Fruit fly (Drosophila melanogaster) whole organism, embryonic: ENCODE measurements around the gene CG6693.

Experiments
- Atf-2 ChIP-seq: fragments of 200-800 bp; sonication (Bioruptor generic); optimal IDR thresholded peaks from 2 replicates; lab custom pipeline; 2016; ENCODE audit warnings: missing biosample characterization, missing genetic modification characterization
- Bdp1 ChIP-seq: fragments of 200-800 bp; sonication (Bioruptor generic); optimal IDR thresholded peaks from 3 replicates; lab custom pipeline; 2016; ENCODE audit warnings: missing biosample characterization, missing genetic modification characterization
- CG10147 ChIP-seq: fragments of 200-800 bp; sonication (Bioruptor generic); optimal IDR thresholded peaks from 2 replicates; lab custom pipeline; 2019; ENCODE audit warnings: missing biosample characterization, mild to moderate bottlenecking, missing genetic modification characterization, moderate library complexity
- CG11504 ChIP-seq: fragments of 200-800 bp; sonication (Bioruptor generic); optimal IDR thresholded peaks from 3 replicates; lab custom pipeline; 2019; ENCODE audit warnings: missing biosample characterization, mild to moderate bottlenecking, missing genetic modification characterization, moderate library complexity
- CG15269 ChIP-seq: fragments of 200-800 bp; sonication (Bioruptor generic); optimal IDR thresholded peaks from 2 replicates; lab custom pipeline; 2018; ENCODE audit warnings: missing biosample characterization, mild to moderate bottlenecking, missing genetic modification characterization, moderate library complexity
- CG15479 ChIP-seq: fragments of 200-800 bp; sonication (Bioruptor generic); optimal IDR thresholded peaks from 3 replicates; lab custom pipeline; 2019; ENCODE audit warnings: missing biosample characterization, mild to moderate bottlenecking, missing genetic modification characterization, moderate library complexity
- CG16815 ChIP-seq: fragments of 200-800 bp; sonication (Bioruptor generic); optimal IDR thresholded peaks from 3 replicates; lab custom pipeline; 2017; ENCODE audit warnings: missing biosample characterization, mild to moderate bottlenecking, missing genetic modification characterization
- CG17568 ChIP-seq: fragments of 200-800 bp; sonication (Bioruptor generic); optimal IDR thresholded peaks from 2 replicates; lab custom pipeline; 2018; ENCODE audit warnings: missing biosample characterization, mild to moderate bottlenecking, missing genetic modification characterization, moderate library complexity
- CG18599 ChIP-seq: fragments of 200-800 bp; sonication (Bioruptor generic); optimal IDR thresholded peaks from 3 replicates; lab custom pipeline; 2017; ENCODE audit warnings: missing biosample characterization, missing genetic modification characterization, mild to moderate bottlenecking, moderate library complexity, missing genetic modification reagents
- CG2678 ChIP-seq: fragments of 200-800 bp; sonication (Bioruptor generic); optimal IDR thresholded peaks from 3 replicates; lab custom pipeline; 2019; ENCODE audit warnings: missing biosample characterization, mild to moderate bottlenecking, missing genetic modification characterization, moderate library complexity
- CG3163 ChIP-seq: fragments of 200-800 bp; sonication (Bioruptor generic); optimal IDR thresholded peaks from 3 replicates; lab custom pipeline; 2016; ENCODE audit warnings: missing biosample characterization, missing genetic modification characterization
- CG32532 ChIP-seq: fragments of 200-800 bp; sonication (Bioruptor generic); IDR thresholded peaks from 2 replicates; pipeline ENCODE4 v1.3.6; 2022; ENCODE audit warnings: missing biosample characterization, missing genetic modification characterization
- CG34376 ChIP-seq: fragments of 200-800 bp; sonication (Bioruptor generic); optimal IDR thresholded peaks from 2 replicates; lab custom pipeline; 2018; ENCODE audit warnings: missing biosample characterization, mild to moderate bottlenecking, missing genetic modification characterization
- CG4730 ChIP-seq: fragments of 200-800 bp; sonication (Bioruptor generic); IDR thresholded peaks from 2 replicates; pipeline ENCODE4 v1.3.6; 2022; ENCODE audit warnings: missing biosample characterization, missing genetic modification characterization
- CrebB ChIP-seq: fragments of 200-800 bp; sonication (Bioruptor generic); optimal IDR thresholded peaks from 3 replicates; lab custom pipeline; 2018; ENCODE audit warnings: missing biosample characterization, mild to moderate bottlenecking, missing genetic modification characterization
- D19A ChIP-seq: fragments of 200-800 bp; optimal IDR thresholded peaks from 3 replicates; lab custom pipeline; 2019; ENCODE audit warnings: missing biosample characterization, mild to moderate bottlenecking, missing genetic modification characterization, moderate library complexity
- Doc3 ChIP-seq: fragments of 200-800 bp; sonication (Bioruptor generic); IDR thresholded peaks from 3 replicates; pipeline ENCODE4 v1.3.6; 2022; ENCODE audit warnings: missing biosample characterization, missing genetic modification characterization; ENCODE audit not compliant: partially characterized antibody
- GATAe ChIP-seq: fragments of 200-800 bp; sonication (Bioruptor generic); conservative IDR thresholded peaks from 2 replicates; pipeline ENCODE4 v1.3.6; 2022; ENCODE audit warnings: missing biosample characterization, missing genetic modification characterization
- Hand ChIP-seq: fragments of 200-800 bp; sonication (Bioruptor generic); optimal IDR thresholded peaks from 2 replicates; lab custom pipeline; 2017; ENCODE audit warnings: mild to moderate bottlenecking, missing biosample characterization, missing genetic modification reagents, missing genetic modification characterization
- HmgD ChIP-seq: fragments of 200-800 bp; sonication (Bioruptor generic); optimal IDR thresholded peaks from 3 replicates; lab custom pipeline; 2016; ENCODE audit warnings: missing biosample characterization, missing genetic modification characterization
- Hr51 ChIP-seq, 2 experiments: fragments of 200-800 bp; sonication (Bioruptor generic); optimal IDR thresholded peaks; 2 replicates in 1 of 2; 3 replicates in 1 of 2; lab custom pipeline; 2016 to 2018; ENCODE audit warnings: missing biosample characterization in 2 of 2, missing genetic modification characterization in 2 of 2, mild to moderate bottlenecking in 1 of 2, moderate library complexity in 1 of 2
- Jarid2 ChIP-seq: fragments of 200-800 bp; sonication (Bioruptor generic); optimal IDR thresholded peaks from 3 replicates; lab custom pipeline; 2017; ENCODE audit warnings: mild to moderate bottlenecking, missing biosample characterization, missing genetic modification reagents, missing genetic modification characterization
- Max ChIP-seq: fragments of 200-800 bp; sonication (Bioruptor generic); optimal IDR thresholded peaks from 2 replicates; lab custom pipeline; 2016; ENCODE audit warnings: missing biosample characterization, mild to moderate bottlenecking, missing genetic modification characterization
- Nf-YB ChIP-seq: fragments of 200-800 bp; sonication (Bioruptor generic); optimal IDR thresholded peaks from 3 replicates; lab custom pipeline; 2019; ENCODE audit warnings: missing biosample characterization, mild to moderate bottlenecking, missing genetic modification characterization, moderate library complexity
- PHDP ChIP-seq: fragments of 200-800 bp; sonication (Bioruptor generic); optimal IDR thresholded peaks from 3 replicates; lab custom pipeline; 2018; ENCODE audit warnings: missing biosample characterization, mild to moderate bottlenecking, missing genetic modification characterization, moderate library complexity
- Pdp1 ChIP-seq, 2 experiments: fragments of 200-800 bp; sonication (Bioruptor generic); optimal IDR thresholded peaks; 3 replicates each; lab custom pipeline; 2016; ENCODE audit warnings: missing biosample characterization in 2 of 2, missing genetic modification characterization in 2 of 2, mild to moderate bottlenecking in 1 of 2, moderate library complexity in 1 of 2
- Trl ChIP-seq, 3 experiments: fragments of >200 bp in 2 of 3; fragments of 200-800 bp in 1 of 3; sonication (Bioruptor generic) in 1 of 3; optimal IDR thresholded peaks; 2 replicates in 1 of 3; 3 replicates in 2 of 3; lab custom pipeline; 2016 to 2017; ENCODE audit warnings: missing biosample characterization in 1 of 3, missing genetic modification characterization in 1 of 3
- Vsx1 ChIP-seq: fragments of 200-800 bp; sonication (Bioruptor generic); optimal IDR thresholded peaks from 2 replicates; lab custom pipeline; 2017; ENCODE audit warnings: missing biosample characterization, mild to moderate bottlenecking, missing genetic modification characterization, missing genetic modification reagents
- cato ChIP-seq: fragments of 200-800 bp; sonication (Bioruptor generic); optimal IDR thresholded peaks from 2 replicates; lab custom pipeline; 2016; ENCODE audit warnings: missing biosample characterization, missing genetic modification characterization, borderline replicate concordance
- chinmo ChIP-seq: fragments of 200-800 bp; sonication (Bioruptor generic); IDR thresholded peaks from 4 replicates; pipeline ENCODE4 v1.3.6; 2022; ENCODE audit warnings: missing biosample characterization, missing genetic modification characterization; ENCODE audit not compliant: partially characterized antibody
- chn ChIP-seq: fragments of 200-800 bp; sonication (Bioruptor generic); optimal IDR thresholded peaks from 2 replicates; lab custom pipeline; 2016; ENCODE audit warnings: missing biosample characterization, missing genetic modification characterization
- croc ChIP-seq: fragments of 200-800 bp; sonication (Bioruptor generic); conservative IDR thresholded peaks from 3 replicates; pipeline ENCODE4 v1.3.6; 2022; ENCODE audit warnings: missing biosample characterization, missing genetic modification characterization
- exex ChIP-seq: fragments of 200-800 bp; sonication (Bioruptor generic); optimal IDR thresholded peaks from 4 replicates; lab custom pipeline; 2018; ENCODE audit warnings: missing biosample characterization, mild to moderate bottlenecking, missing genetic modification characterization, moderate library complexity
- ftz-f1 ChIP-seq: fragments of 200-800 bp; sonication (Bioruptor generic); optimal IDR thresholded peaks from 2 replicates; lab custom pipeline; 2016; ENCODE audit warnings: missing biosample characterization, missing genetic modification characterization
- fu2 ChIP-seq: fragments of 200-800 bp; sonication (Bioruptor generic); optimal IDR thresholded peaks from 2 replicates; lab custom pipeline; 2016; ENCODE audit warnings: missing biosample characterization, missing genetic modification characterization
- grn ChIP-seq: fragments of 200-800 bp; sonication (Bioruptor generic); optimal IDR thresholded peaks from 3 replicates; lab custom pipeline; 2017; ENCODE audit warnings: missing biosample characterization, missing genetic modification characterization
- lab ChIP-seq: fragments of 200-800 bp; sonication (Bioruptor generic); optimal IDR thresholded peaks from 3 replicates; lab custom pipeline; 2017; ENCODE audit warnings: missing biosample characterization, missing genetic modification characterization, mild to moderate bottlenecking, moderate library complexity, missing genetic modification reagents
- mirr ChIP-seq: fragments of 200-800 bp; sonication (Bioruptor generic); optimal IDR thresholded peaks from 3 replicates; lab custom pipeline; 2018; ENCODE audit warnings: missing biosample characterization, mild to moderate bottlenecking, missing genetic modification characterization
- otp ChIP-seq: fragments of 200-800 bp; sonication (Bioruptor generic); IDR thresholded peaks from 3 replicates; pipeline ENCODE4, ENCODE4 v1.3.6; 2022; ENCODE audit warnings: missing biosample characterization, missing genetic modification characterization
- sd ChIP-seq: fragments of 200-800 bp; sonication (Bioruptor generic); optimal IDR thresholded peaks from 3 replicates; lab custom pipeline; 2018; ENCODE audit warnings: missing biosample characterization, mild to moderate bottlenecking, missing genetic modification characterization, moderate library complexity
- sens ChIP-seq: fragments of 200-800 bp; sonication (Bioruptor generic); peaks from one replicate; lab custom pipeline; 2016; ENCODE audit warnings: missing biosample characterization, missing genetic modification characterization
- slou ChIP-seq: fragments of 200-800 bp; sonication (Bioruptor generic); optimal IDR thresholded peaks from 3 replicates; lab custom pipeline; 2016; ENCODE audit warnings: missing biosample characterization, missing genetic modification characterization
- sug ChIP-seq: fragments of 200-800 bp; optimal IDR thresholded peaks from 2 replicates; lab custom pipeline; 2019; ENCODE audit warnings: missing biosample characterization, mild to moderate bottlenecking, missing genetic modification characterization, moderate library complexity
- tap ChIP-seq: fragments of 200-800 bp; optimal IDR thresholded peaks from 3 replicates; lab custom pipeline; 2019; ENCODE audit warnings: missing biosample characterization, mild to moderate bottlenecking, missing genetic modification characterization, moderate library complexity
- tup ChIP-seq: fragments of 200-800 bp; sonication (Bioruptor generic); optimal IDR thresholded peaks from 2 replicates; lab custom pipeline; 2016; ENCODE audit warnings: missing biosample characterization, mild to moderate bottlenecking, missing genetic modification characterization, moderate library complexity

CG6693 gene

dm6 chr3R:11173169-11173506 is 48.3 kb downstream of the CG6693 start:
- TF ChIP-seq PHDP (tag; lab: Kevin White, UChicago) = peak; percentile 62
- TF ChIP-seq CG15269 (tag; lab: Kevin White, UChicago) = peak; percentile 22
- TF ChIP-seq Trl (optimal IDR thresholded peaks at IDR 0.05; lab: Kevin White, UChicago) = peak in 1 of 2 experiments; percentile 23
- TF ChIP-seq Trl (GFP tag; optimal IDR thresholded peaks at IDR 0.05; lab: Kevin White, UChicago) = no peak
- TF ChIP-seq tap (tag; lab: Kevin White, UChicago) = peak; percentile 10
- no peak for TF ChIP-seq slou
- TF ChIP-seq CG11504 (tag; lab: Kevin White, UChicago) = no peak
- peak; percentile 72 for TF ChIP-seq Vsx1 (GFP tag; lab: Kevin White, UChicago)
- TF ChIP-seq CG34376 (GFP tag; lab: Kevin White, UChicago) = peak; percentile 67
- TF ChIP-seq sug (tag; lab: Kevin White, UChicago) = peak; percentile 44
- TF ChIP-seq sd (tag; lab: Kevin White, UChicago) = peak; percentile 48
- TF ChIP-seq lab (GFP tag; lab: Kevin White, UChicago) = no peak
- no peak for TF ChIP-seq Bdp1 (GFP tag; lab: Kevin White, UChicago)
- peak; percentile 46 for TF ChIP-seq CG2678 (tag; lab: Kevin White, UChicago)
- no peak for TF ChIP-seq CG4730
- no peak for TF ChIP-seq tup (GFP tag; lab: Kevin White, UChicago)
- no peak for TF ChIP-seq chn
- no peak for TF ChIP-seq croc (GFP tag; lab: Robert Waterston, UW)
- no peak for TF ChIP-seq Nf-YB (GFP tag; lab: Kevin White, UChicago)
- TF ChIP-seq CrebB (tag; lab: Kevin White, UChicago) = peak; percentile 9
- TF ChIP-seq cato (GFP tag; lab: Kevin White, UChicago) = no peak
- no peak for TF ChIP-seq HmgD (GFP tag; lab: Kevin White, UChicago)
- peak; percentile 98 for TF ChIP-seq exex (tag; lab: Kevin White, UChicago)
- peak; percentile 29 for TF ChIP-seq CG17568 (GFP tag; lab: Kevin White, UChicago)
- TF ChIP-seq Hand (GFP tag; lab: Kevin White, UChicago) = no peak
- TF ChIP-seq D19A (tag; lab: Kevin White, UChicago) = no peak
- TF ChIP-seq CG18599 (GFP tag; lab: Kevin White, UChicago) = peak; percentile 29
- peak; percentile 29 for TF ChIP-seq grn (GFP tag; lab: Kevin White, UChicago)
- TF ChIP-seq CG10147 = no peak
- TF ChIP-seq Atf-2 = no peak
- TF ChIP-seq Hr51 (GFP tag; optimal IDR thresholded peaks at IDR 0.05; lab: Kevin White, UChicago) = peak in 1 of 2 experiments; percentile 43
- TF ChIP-seq, all 482 proteins: peak for 15

dm6 chr3R:11172460-11173168 is 48.8 kb downstream of the CG6693 start, which contains the start of gene Ugt35A1:
Gene Ugt35A1, minus strand, starts transcription at chr3R:11172664.
- TF ChIP-seq chinmo (GFP tag; lab: Robert Waterston, UW) (0 out of 4 replicates have a peak, but pooled peaks have one; percentile 76), Trl (optimal IDR thresholded peaks at IDR 0.05; lab: Kevin White, UChicago) (peak; percentile 67 to 75), Trl (GFP tag; optimal IDR thresholded peaks at IDR 0.05; lab: Kevin White, UChicago) (no peak), fu2 (no peak), ftz-f1 (GFP tag; lab: Kevin White, UChicago) (no peak), Doc3 (GFP tag; lab: Robert Waterston, UW) (no peak), Jarid2 (GFP tag; lab: Kevin White, UChicago) (peak; percentile 71), Max (GFP tag; lab: Kevin White, UChicago) (no peak), CG16815 (GFP tag; lab: Kevin White, UChicago) (no peak), sug (tag; lab: Kevin White, UChicago) (peak; percentile 28), sd (tag; lab: Kevin White, UChicago) (peak; percentile 66), Vsx1 (GFP tag; lab: Kevin White, UChicago) (peak; percentile 89), GATAe (GFP tag; lab: Robert Waterston, UW) (peak; percentile 44; the same call in 1 of the 2 replicates), CG3163 (GFP tag; lab: Kevin White, UChicago) (peak; percentile 77), CG15479 (GFP tag; lab: Kevin White, UChicago) (no peak), exex (tag; lab: Kevin White, UChicago) (peak; percentile 91), otp (0 out of 3 replicates have a peak, but pooled peaks have one; percentile 12), Pdp1 (GFP tag; optimal IDR thresholded peaks at IDR 0.05; lab: Kevin White, UChicago) (peak in 1 of 2 experiments; percentile 92), mirr (GFP tag; lab: Kevin White, UChicago) (peak; percentile 68), CG32532 (GFP tag; lab: Robert Waterston, UW) (peak; percentile 7; the same call in 1 of the 2 replicates), lab (GFP tag; lab: Kevin White, UChicago) (peak; percentile 51), sens (GFP tag; lab: Kevin White, UChicago) (peak; percentile 13)
